Worm (Caenorhabditis elegans): ENCODE results near the gene nspb-3.
A peak's percentile ranks its signal among the peaks of the same experiment; 100 is the strongest.

The nspb-3 gene

ce11 chrIV:6556624-6557368, 38.0 kb downstream of the nspb-3 start, which contains the start of gene try-3 (continued):
- peak; percentile 33; the same call in 1 of the 2 replicates for TF ChIP-seq lin-1 (GFP tag; IDR thresholded peaks at IDR 0.05)
- TF ChIP-seq set-16 (GFP tag; IDR thresholded peaks at IDR 0.05): no peak; the same call in none of the 2 replicates
- TF ChIP-seq ama-1 (optimal IDR thresholded peaks at IDR 0.05): no peak
- peak; percentile 11 for TF ChIP-seq spr-1 (tag; optimal IDR thresholded peaks at IDR 0.05)
- TF ChIP-seq cey-2 (tag; optimal IDR thresholded peaks at IDR 0.05; ENCODE audit: borderline replicate concordance, insufficient read depth): no peak
- no peak for TF ChIP-seq ceh-82 (tag; optimal IDR thresholded peaks at IDR 0.05)
- TF ChIP-seq aha-1 (tag): peak; percentile 58
- peak in 1 of 2 experiments; percentile 67 for TF ChIP-seq lsy-2 (tag; optimal IDR thresholded peaks at IDR 0.05)
- TF ChIP-seq Y105C5A.15 (GFP tag; IDR thresholded peaks at IDR 0.05): peak; percentile 87
- TF ChIP-seq nhr-48 (tag; optimal IDR thresholded peaks at IDR 0.05): peak; percentile 34
- peak in 1 of 2 experiments; percentile 82; a peak in 1 of 4 replicates for TF ChIP-seq madf-5 (GFP tag; IDR thresholded peaks at IDR 0.05)
- peak; percentile 66 for TF ChIP-seq rbr-2 (tag; optimal IDR thresholded peaks at IDR 0.05)
- TF ChIP-seq tra-1 (GFP tag; IDR thresholded peaks at IDR 0.05): peak; percentile 82
- TF ChIP-seq nhr-6 (tag; optimal IDR thresholded peaks at IDR 0.05): no peak
- no peak for TF ChIP-seq zag-1 (tag; optimal IDR thresholded peaks at IDR 0.05)
- TF ChIP-seq F49E8.2 (tag; optimal IDR thresholded peaks at IDR 0.05; ENCODE audit: borderline replicate concordance): peak; percentile 57
- TF ChIP-seq mdl-1 (tag; optimal IDR thresholded peaks at IDR 0.05): peak in 1 of 2 experiments; percentile 22
- no peak for TF ChIP-seq unc-39 (tag; optimal IDR thresholded peaks at IDR 0.05)
- TF ChIP-seq mxl-3 (GFP tag; optimal IDR thresholded peaks at IDR 0.05): peak; percentile 49
- TF ChIP-seq egl-43 (GFP tag; IDR thresholded peaks at IDR 0.05): no peak
- peak; percentile 46 for TF ChIP-seq nhr-102 (tag; optimal IDR thresholded peaks at IDR 0.05)
- no peak for TF ChIP-seq ztf-11 (tag; optimal IDR thresholded peaks at IDR 0.05)
- no peak for TF ChIP-seq zfp-3 (GFP tag; conservative IDR thresholded peaks at IDR 0.05)
- 0 out of 2 replicates have a peak, but pooled peaks have one; percentile 12 for TF ChIP-seq php-3 (GFP tag; IDR thresholded peaks at IDR 0.05)
- TF ChIP-seq fos-1 (tag; optimal IDR thresholded peaks at IDR 0.05): no peak
- no peak for TF ChIP-seq nhr-76 (tag; optimal IDR thresholded peaks at IDR 0.05)
- peak; percentile 54 for TF ChIP-seq unc-130 (GFP tag; optimal IDR thresholded peaks at IDR 0.05)
- 0 out of 2 replicates have a peak, but pooled peaks have one; percentile 14 for TF ChIP-seq ZK337.2 (GFP tag; IDR thresholded peaks at IDR 0.05)
- no peak for TF ChIP-seq pqm-1 (tag; optimal IDR thresholded peaks at IDR 0.05)
- no peak for TF ChIP-seq lin-15B (tag; optimal IDR thresholded peaks at IDR 0.05)
- no peak for TF ChIP-seq ztf-7 (tag; optimal IDR thresholded peaks at IDR 0.05)
- TF ChIP-seq unc-62 (GFP tag; optimal IDR thresholded peaks at IDR 0.05 in 1 of 2): no peak
- TF ChIP-seq unc-62 (tag; optimal IDR thresholded peaks at IDR 0.05): no peak
- TF ChIP-seq lin-29 (GFP tag; IDR thresholded peaks at IDR 0.05): no peak
- TF ChIP-seq pha-4 (GFP tag; IDR thresholded peaks at IDR 0.05): peak; percentile 87
- TF ChIP-seq pha-4 (tag; optimal IDR thresholded peaks at IDR 0.05): no peak
- TF ChIP-seq mdt-29 (GFP tag; IDR thresholded peaks at IDR 0.05): peak; percentile 78
- TF ChIP-seq lin-38 (GFP tag; IDR thresholded peaks at IDR 0.05): peak; percentile 86
- TF ChIP-seq Y5F2A.4 (GFP tag; optimal IDR thresholded peaks at IDR 0.05): peak; percentile 26
- no peak for TF ChIP-seq attf-4 (tag; optimal IDR thresholded peaks at IDR 0.05)
- TF ChIP-seq aly-2 (tag; optimal IDR thresholded peaks at IDR 0.05): no peak
- no peak for TF ChIP-seq snpc-4 (tag; optimal IDR thresholded peaks at IDR 0.05)
- no peak for TF ChIP-seq daf-19 (GFP tag; conservative IDR thresholded peaks at IDR 0.05)
- peak; percentile 81 for TF ChIP-seq D1046.2 (GFP tag; IDR thresholded peaks at IDR 0.05)
- no peak for TF ChIP-seq daf-12 (tag; optimal IDR thresholded peaks at IDR 0.05)
- TF ChIP-seq mep-1 (tag; optimal IDR thresholded peaks at IDR 0.05): peak; percentile 82
- TF ChIP-seq sdz-12 (GFP tag; optimal IDR thresholded peaks at IDR 0.05): peak; percentile 57
- no peak for TF ChIP-seq ces-1 (GFP tag; optimal IDR thresholded peaks at IDR 0.05)
- TF ChIP-seq ceh-44 (GFP tag; IDR thresholded peaks at IDR 0.05): peak; percentile 91; the same call in 1 of the 2 replicates
- TF ChIP-seq zfp-2 (tag; optimal IDR thresholded peaks at IDR 0.05): peak; percentile 10
- peak; percentile 84 for TF ChIP-seq vab-7 (GFP tag; IDR thresholded peaks at IDR 0.05)

All from whole organism, L4 larva.